Worm (Caenorhabditis elegans) whole organism, dauer: ENCODE results near the gene T26C5.4.

Source experiments
- unc-62 ChIP-seq: sonication (generic microtip); optimal IDR thresholded peaks from 2 replicates; lab custom pipeline; 2017; ENCODE audit warnings: missing biosample characterization, missing genetic modification reagents, missing genetic modification characterization

Gene T26C5.4

ce11 chrII:9258034-9258556 is 7.8 kb upstream of the T26C5.4 start:
- no peak for TF ChIP-seq unc-62 (GFP tag; lab: Kevin White, UChicago)

- no peak for TF ChIP-seq unc-62 (GFP tag; lab: Kevin White, UChicago)
Observed at ce11 chrII:9254187-9254586, 3.9 kb upstream of the T26C5.4 start, which contains the start of gene nlp-82. Gene nlp-82 (minus strand): TSS chrII:9254287.

- no peak for TF ChIP-seq unc-62 (GFP tag; lab: Kevin White, UChicago)
Observed at ce11 chrII:9251529-9251928, 1.2 kb upstream of the T26C5.4 start.

ce11 chrII:9246648-9247047 is 3.7 kb downstream of the T26C5.4 start, which contains the start of gene T26C5.5:
Gene T26C5.5 (minus strand): TSS chrII:9246748.
- no peak for TF ChIP-seq unc-62 (GFP tag; lab: Kevin White, UChicago)

ce11 chrII:9242804-9243203 is 7.5 kb downstream of the T26C5.4 start:
- no peak for TF ChIP-seq unc-62 (GFP tag; lab: Kevin White, UChicago)

ce11 chrII:9241610-9242009 is 8.7 kb downstream of the T26C5.4 start:
- no peak for TF ChIP-seq unc-62 (GFP tag; lab: Kevin White, UChicago)

- no peak for TF ChIP-seq unc-62 (GFP tag; lab: Kevin White, UChicago)
Observed at ce11 chrII:9237719-9238118, 12.6 kb downstream of the T26C5.4 start.

ce11 chrII:9236972-9237371 is 13.3 kb downstream of the T26C5.4 start:
- TF ChIP-seq unc-62 (GFP tag; lab: Kevin White, UChicago): no peak

ce11 chrII:9236283-9236682 is 14.0 kb downstream of the T26C5.4 start, which contains the start of gene T26C5.3:
Gene T26C5.3 (plus strand): TSS chrII:9236583.
- TF ChIP-seq unc-62 (GFP tag; lab: Kevin White, UChicago): no peak

- TF ChIP-seq unc-62 (GFP tag; lab: Kevin White, UChicago): no peak
Observed at ce11 chrII:9233813-9234212, 16.5 kb downstream of the T26C5.4 start.

ce11 chrII:9232923-9233322 is 17.4 kb downstream of the T26C5.4 start, which contains the start of gene T26C5.2:
Gene T26C5.2 (plus strand): TSS chrII:9233223.
- no peak for TF ChIP-seq unc-62 (GFP tag; lab: Kevin White, UChicago)

ce11 chrII:9232493-9232892 is 17.8 kb downstream of the T26C5.4 start:
- TF ChIP-seq unc-62 (GFP tag; lab: Kevin White, UChicago): no peak

ce11 chrII:9231240-9231639 is 19.1 kb downstream of the T26C5.4 start, which contains the start of gene gst-13:
Gene gst-13 (plus strand): TSS chrII:9231457.
- TF ChIP-seq unc-62 (GFP tag; lab: Kevin White, UChicago): no peak

ce11 chrII:9227134-9227533 is 23.2 kb downstream of the T26C5.4 start, which contains the start of gene abu-14:
Gene abu-14 (minus strand): TSS chrII:9227214.
- no peak for TF ChIP-seq unc-62 (GFP tag; lab: Kevin White, UChicago)

ce11 chrII:9222969-9223368 is 27.4 kb downstream of the T26C5.4 start, which contains the start of gene ZK1067.3:
Gene ZK1067.3 (plus strand): TSS chrII:9223269.
- no peak for TF ChIP-seq unc-62 (GFP tag; lab: Kevin White, UChicago)

ce11 chrII:9213055-9213708 is 37.1 kb downstream of the T26C5.4 start, which contains the start of gene znfx-1:
Gene znfx-1 (plus strand): TSS chrII:9213658.
- TF ChIP-seq unc-62 (GFP tag; lab: Kevin White, UChicago): no peak

ce11 chrII:9211684-9212083 is 38.6 kb downstream of the T26C5.4 start:
- TF ChIP-seq unc-62 (GFP tag; lab: Kevin White, UChicago): no peak
